Fruit fly (Drosophila melanogaster): ENCODE measurements around the gene Cpr11A.
A peak's percentile ranks its signal among the peaks of the same experiment; 100 is the strongest.

Gene Cpr11A

dm6 chrX:12486294-12487020 is at the start of gene Cpr11A:
Cpr11A (plus strand) TSS chrX:12486970.
- TF ChIP-seq noc (tag; optimal IDR thresholded peaks at IDR 0.05), result no peak

- no peak for TF ChIP-seq noc (tag; optimal IDR thresholded peaks at IDR 0.05)
Observed at dm6 chrX:12437099-12437498, 49.7 kb upstream of the Cpr11A start.

- peak; percentile 28 for TF ChIP-seq noc (tag; optimal IDR thresholded peaks at IDR 0.05)
Observed at dm6 chrX:12447874-12448273, 38.9 kb upstream of the Cpr11A start.

- no peak for TF ChIP-seq noc (tag; optimal IDR thresholded peaks at IDR 0.05)
Observed at dm6 chrX:12453704-12454103, 33.1 kb upstream of the Cpr11A start.

dm6 chrX:12454358-12454757 is 32.4 kb upstream of the Cpr11A start, which contains the start of gene CG15927:
CG15927 (plus strand) TSS chrX:12454729.
- TF ChIP-seq noc (tag; optimal IDR thresholded peaks at IDR 0.05), result no peak

- no peak for TF ChIP-seq noc (tag; optimal IDR thresholded peaks at IDR 0.05)
Observed at dm6 chrX:12455891-12456290, 30.9 kb upstream of the Cpr11A start.

dm6 chrX:12457713-12458233 is 29.0 kb upstream of the Cpr11A start, which contains the start of gene CG15731:
CG15731 (minus strand) TSS chrX:12457763.
- TF ChIP-seq noc (tag; optimal IDR thresholded peaks at IDR 0.05), result no peak

- TF ChIP-seq noc (tag; optimal IDR thresholded peaks at IDR 0.05), result no peak
Observed at dm6 chrX:12462216-12462615, 24.6 kb upstream of the Cpr11A start.

dm6 chrX:12462936-12463558 is 23.7 kb upstream of the Cpr11A start, which contains the start of the genes Rab40 and CG42258:
Rab40 (minus strand) TSS chrX:12463112.
CG42258 (plus strand) TSS chrX:12463528.
- TF ChIP-seq noc (tag; optimal IDR thresholded peaks at IDR 0.05), result peak; percentile 35

dm6 chrX:12463560-12463959 is 23.2 kb upstream of the Cpr11A start:
- TF ChIP-seq noc (tag; optimal IDR thresholded peaks at IDR 0.05), result no peak

- no peak for TF ChIP-seq noc (tag; optimal IDR thresholded peaks at IDR 0.05)
Observed at dm6 chrX:12465316-12465715, 21.5 kb upstream of the Cpr11A start.

- TF ChIP-seq noc (tag; optimal IDR thresholded peaks at IDR 0.05), result peak; percentile 35
Observed at dm6 chrX:12466541-12467240, 20.1 kb upstream of the Cpr11A start.

dm6 chrX:12467241-12467597 is 19.6 kb upstream of the Cpr11A start:
- TF ChIP-seq noc (tag; optimal IDR thresholded peaks at IDR 0.05), result no peak

dm6 chrX:12469172-12469571 is 17.6 kb upstream of the Cpr11A start:
- no peak for TF ChIP-seq noc (tag; optimal IDR thresholded peaks at IDR 0.05)

- TF ChIP-seq noc (tag; optimal IDR thresholded peaks at IDR 0.05), result peak; percentile 70
Observed at dm6 chrX:12469778-12470177, 17.0 kb upstream of the Cpr11A start.

- peak; percentile 56 for TF ChIP-seq noc (tag; optimal IDR thresholded peaks at IDR 0.05)
Observed at dm6 chrX:12470187-12470931, 16.4 kb upstream of the Cpr11A start.

All from whole organism, larva.